Worm (Caenorhabditis elegans) whole organism, midembryonic: ENCODE results near the gene C29A12.6.

ENCODE experiments used
- T22C8.4 ChIP-seq: fragments of 200-800 bp; sonication (Bioruptor generic); IDR thresholded peaks from 2 replicates; pipeline ENCODE4 v1.3.6; 2022; ENCODE audit warnings: missing genetic modification characterization, missing compliant biosample characterization
- ztf-29 ChIP-seq: fragments of 200-800 bp; sonication (Bioruptor generic); IDR thresholded peaks from 2 replicates; pipeline ENCODE4 v1.3.6; 2022; ENCODE audit warnings: missing genetic modification reagents, missing genetic modification characterization, missing compliant biosample characterization

DNA sequence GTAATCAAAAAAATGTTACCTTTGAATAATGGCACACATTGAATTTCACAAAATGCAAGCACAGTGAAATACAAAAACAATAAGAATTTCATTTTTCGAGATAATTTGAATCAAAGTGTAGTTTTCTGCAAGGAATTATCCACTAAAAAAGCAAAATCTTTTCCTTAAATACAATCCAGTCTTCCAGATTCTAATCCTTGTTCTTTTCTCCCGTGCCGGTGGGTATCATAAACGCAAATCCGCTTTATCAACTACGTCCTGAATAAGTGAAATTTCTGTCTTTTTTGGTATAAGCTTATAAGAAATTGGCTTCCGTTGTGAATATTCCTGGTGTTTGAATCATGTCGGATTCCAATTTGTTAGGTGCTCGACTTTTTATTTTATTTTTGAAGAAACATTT lies 41.2 kb downstream of the C29A12.6 start:
- no peak for TF ChIP-seq T22C8.4 (GFP tag; lab: Robert Waterston, UW)
- TF ChIP-seq ztf-29 (GFP tag; lab: Robert Waterston, UW) = no peak
